Fruit fly (Drosophila melanogaster): ENCODE results near the gene GILT1.
A peak's percentile ranks its signal among the peaks of the same experiment; 100 is the strongest.

Gene GILT1

DNA sequence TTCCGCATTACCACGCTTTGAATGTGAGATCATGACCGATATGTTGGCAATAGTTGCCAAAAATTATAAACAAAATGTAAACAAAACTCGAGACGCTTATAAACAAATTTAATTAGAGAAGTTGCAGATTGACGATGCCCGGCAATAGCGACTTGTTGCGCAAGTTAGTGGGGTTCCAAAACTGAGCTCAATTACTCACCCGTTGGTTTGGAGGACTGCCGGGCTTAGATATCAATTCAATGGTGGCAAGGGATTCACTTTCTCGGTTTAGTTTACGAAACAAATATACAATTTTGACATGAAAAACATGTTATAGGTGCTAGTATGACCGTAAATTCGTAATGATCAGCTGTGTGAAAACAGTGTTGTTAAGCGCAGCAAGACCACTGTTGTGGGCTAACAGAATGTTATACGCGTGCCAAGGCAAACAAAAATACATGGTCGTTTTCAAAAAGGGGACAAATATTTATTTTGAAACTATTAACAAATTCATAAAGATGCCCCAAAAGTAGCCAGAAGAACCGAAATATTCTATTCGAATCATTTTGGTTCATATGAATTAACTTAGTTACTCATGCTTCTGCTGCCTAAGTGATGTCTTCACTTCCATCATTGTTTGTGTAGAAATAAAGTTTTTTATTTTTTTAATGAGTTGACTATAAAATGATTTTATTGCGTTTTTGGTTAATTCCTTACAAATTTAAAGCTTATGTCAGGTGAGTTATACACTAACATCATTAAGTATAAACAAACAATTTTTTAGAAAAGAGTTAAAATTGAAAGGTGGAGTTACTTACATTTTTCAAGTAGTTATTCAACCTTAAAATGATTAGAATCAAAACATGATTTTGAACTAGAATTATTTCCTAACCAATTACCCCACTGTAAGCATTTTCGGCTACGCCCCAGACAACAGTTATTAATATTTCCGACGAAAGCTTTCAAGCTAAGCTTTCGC is 34.8 kb downstream of the GILT1 start, which contains the start of gene Elp6 (continued):
- peak; percentile 35 to 46 for TF ChIP-seq chif (GFP tag; optimal IDR thresholded peaks at IDR 0.05)
- peak; percentile 41 for TF ChIP-seq Asciz (GFP tag; optimal IDR thresholded peaks at IDR 0.05)
- peak; percentile 17; the same call in 1 of the 2 replicates for TF ChIP-seq E2f2 (GFP tag; IDR thresholded peaks at IDR 0.05)
- peak; percentile 28 for TF ChIP-seq jumu (GFP tag; optimal IDR thresholded peaks at IDR 0.05)
- peak; percentile 56 for TF ChIP-seq CG16815 (GFP tag; optimal IDR thresholded peaks at IDR 0.05)
- peak; percentile 73 for TF ChIP-seq CG7839 (tag; optimal IDR thresholded peaks at IDR 0.05)
- no peak for TF ChIP-seq Optix (GFP tag; IDR thresholded peaks at IDR 0.05)
- peak; percentile 48 for TF ChIP-seq ewg (GFP tag; optimal IDR thresholded peaks at IDR 0.05)
- no peak for TF ChIP-seq CG8290 (GFP tag; optimal IDR thresholded peaks at IDR 0.05)
- TF ChIP-seq CG8290 (tag; optimal IDR thresholded peaks at IDR 0.05) = peak in 1 of 2 experiments; percentile 62
- peak; percentile 66 for TF ChIP-seq CG10366 (GFP tag; IDR thresholded peaks at IDR 0.05)
- TF ChIP-seq CG1792 (GFP tag; optimal IDR thresholded peaks at IDR 0.05) = peak; percentile 60
- peak; percentile 73 for TF ChIP-seq CG10209 (GFP tag; optimal IDR thresholded peaks at IDR 0.05)
- TF ChIP-seq CG15011 (GFP tag; optimal IDR thresholded peaks at IDR 0.05) = peak; percentile 64
- no peak for TF ChIP-seq CG7271 (tag; optimal IDR thresholded peaks at IDR 0.05)
- TF ChIP-seq Aef1 (GFP tag; IDR thresholded peaks at IDR 0.05) = peak; percentile 63
- TF ChIP-seq shn (GFP tag; optimal IDR thresholded peaks at IDR 0.05) = peak; percentile 49
- peak; percentile 67 for TF ChIP-seq CG1602 (GFP tag; optimal IDR thresholded peaks at IDR 0.05)
- no peak for TF ChIP-seq YL-1 (GFP tag; optimal IDR thresholded peaks at IDR 0.05)
- peak; percentile 62 for TF ChIP-seq lmd (GFP tag; IDR thresholded peaks at IDR 0.05)
- no peak for TF ChIP-seq CG1529 (GFP tag; optimal IDR thresholded peaks at IDR 0.05)
- TF ChIP-seq Lhr (GFP tag; optimal IDR thresholded peaks at IDR 0.05) = no peak
- no peak for TF ChIP-seq h (optimal IDR thresholded peaks at IDR 0.05)
- peak; percentile 46; the same call in 1 of the 2 replicates for TF ChIP-seq seq (GFP tag; IDR thresholded peaks at IDR 0.05)
- peak; percentile 48 for TF ChIP-seq CG10979 (tag; optimal IDR thresholded peaks at IDR 0.05)
- TF ChIP-seq knrl (GFP tag; IDR thresholded peaks at IDR 0.05; ENCODE audit: partially characterized antibody) = no peak
- TF ChIP-seq eyg (GFP tag; optimal IDR thresholded peaks at IDR 0.05) = peak; percentile 52
- TF ChIP-seq CG30403 (GFP tag; optimal IDR thresholded peaks at IDR 0.05) = peak; percentile 87
- peak; percentile 70 for TF ChIP-seq CG9932 (GFP tag; IDR thresholded peaks at IDR 0.05)
- no peak for TF ChIP-seq CG31365 (tag; optimal IDR thresholded peaks at IDR 0.05)
- TF ChIP-seq chn (GFP tag; optimal IDR thresholded peaks at IDR 0.05) = peak; percentile 69
- TF ChIP-seq Side (GFP tag; optimal IDR thresholded peaks at IDR 0.05) = peak; percentile 3
- no peak for TF ChIP-seq abd-A (tag; optimal IDR thresholded peaks at IDR 0.05)
- TF ChIP-seq slp2 (GFP tag; optimal IDR thresholded peaks at IDR 0.05) = peak; percentile 53
- TF ChIP-seq CG14667 (GFP tag; IDR thresholded peaks at IDR 0.05) = no peak
- peak; percentile 81 for TF ChIP-seq CG18619 (GFP tag; optimal IDR thresholded peaks at IDR 0.05)
- TF ChIP-seq gem (tag; optimal IDR thresholded peaks at IDR 0.05) = peak; percentile 81
- TF ChIP-seq CG10431 (GFP tag; optimal IDR thresholded peaks at IDR 0.05) = peak; percentile 71
- no peak for TF ChIP-seq CG1603 (tag; optimal IDR thresholded peaks at IDR 0.05)
- TF ChIP-seq CG1647 (GFP tag; optimal IDR thresholded peaks at IDR 0.05) = peak; percentile 45
- TF ChIP-seq Elba2 (GFP tag; optimal IDR thresholded peaks at IDR 0.05) = no peak
- TF ChIP-seq grn (GFP tag; optimal IDR thresholded peaks at IDR 0.05) = no peak
- TF ChIP-seq Dek (tag; optimal IDR thresholded peaks at IDR 0.05) = peak; percentile 60
- peak; percentile 46 for TF ChIP-seq CG7928 (GFP tag; optimal IDR thresholded peaks at IDR 0.05)
- peak; percentile 60 for TF ChIP-seq CG14014 (GFP tag; IDR thresholded peaks at IDR 0.05)
- no peak for TF ChIP-seq croc (GFP tag; conservative IDR thresholded peaks at IDR 0.05)
- peak; percentile 71 for TF ChIP-seq CG13775 (GFP tag; optimal IDR thresholded peaks at IDR 0.05)
- TF ChIP-seq Max (GFP tag; optimal IDR thresholded peaks at IDR 0.05) = peak; percentile 38
- TF ChIP-seq Dad (GFP tag; optimal IDR thresholded peaks at IDR 0.05) = no peak
- peak; percentile 79 for TF ChIP-seq CG4424 (GFP tag; optimal IDR thresholded peaks at IDR 0.05)
